Worm (Caenorhabditis elegans): ENCODE data around the gene srab-14.

DNA sequence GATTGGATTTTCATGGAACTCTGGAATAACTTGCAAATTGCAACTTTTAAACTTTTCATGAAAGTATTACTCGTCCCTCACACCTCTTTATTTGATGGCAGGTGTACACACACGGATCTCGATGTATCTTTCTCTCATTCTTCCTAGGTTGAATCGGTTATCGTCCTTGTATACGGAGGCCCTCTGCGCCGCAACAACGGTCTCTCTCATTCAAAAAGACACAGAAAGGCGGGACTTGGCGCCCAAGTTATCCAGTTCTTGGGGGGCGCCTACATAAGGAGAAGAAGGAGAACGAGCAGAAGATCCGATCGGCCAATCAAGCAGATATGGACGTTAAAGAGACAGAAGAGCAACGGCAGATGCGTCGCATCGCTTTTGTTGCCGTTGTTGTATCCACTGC is 44.5 kb upstream of the srab-14 start, which contains the start of gene rol-8:
- no peak for TF ChIP-seq tab-1 (GFP tag; IDR thresholded peaks at IDR 0.05)
- TF ChIP-seq cog-1 (tag; optimal IDR thresholded peaks at IDR 0.05): no peak
- no peak for TF ChIP-seq flt-1 (GFP tag; IDR thresholded peaks at IDR 0.05)
- no peak for TF ChIP-seq ztf-29 (GFP tag; IDR thresholded peaks at IDR 0.05)

All from whole organism, midembryonic.